Fruit fly (Drosophila melanogaster) whole organism, embryonic: Measurements from ENCODE around the gene CaMKII.

Source experiments
- Abd-B ChIP-seq: fragments of 200-800 bp; sonication (Bioruptor generic); optimal IDR thresholded peaks from 2 replicates; lab custom pipeline; 2018; ENCODE audit warnings: missing biosample characterization, mild to moderate bottlenecking, missing genetic modification characterization, moderate library complexity
- Ada2b ChIP-seq: fragments of 200-800 bp; sonication (Bioruptor generic); IDR thresholded peaks from 2 replicates; pipeline ENCODE4 v1.3.6; 2022; ENCODE audit warnings: missing biosample characterization, missing genetic modification characterization
- Atf6 ChIP-seq: fragments of 200-800 bp; sonication (Bioruptor generic); IDR thresholded peaks from 2 replicates; pipeline ENCODE4 v1.3.6; 2022; ENCODE audit warnings: missing biosample characterization, missing genetic modification characterization
- C15 ChIP-seq: fragments of 200-800 bp; sonication (Bioruptor generic); IDR thresholded peaks from 3 replicates; pipeline ENCODE4 v1.3.6; 2022; ENCODE audit warnings: missing biosample characterization, missing genetic modification characterization
- CG10274 ChIP-seq: fragments of 200-800 bp; sonication (Bioruptor generic); optimal IDR thresholded peaks from 3 replicates; lab custom pipeline; 2017; ENCODE audit warnings: missing biosample characterization, mild to moderate bottlenecking, missing genetic modification characterization
- CG12659 ChIP-seq: fragments of 200-800 bp; sonication (Bioruptor generic); optimal IDR thresholded peaks from 3 replicates; lab custom pipeline; 2017; ENCODE audit warnings: mild to moderate bottlenecking, missing biosample characterization, missing genetic modification reagents, missing genetic modification characterization
- CG12769 ChIP-seq: fragments of 200-800 bp; sonication (Bioruptor generic); optimal IDR thresholded peaks from 2 replicates; lab custom pipeline; 2019; ENCODE audit warnings: missing biosample characterization, mild to moderate bottlenecking, missing genetic modification characterization, moderate library complexity
- CG13894 ChIP-seq: fragments of 200-800 bp; sonication (Bioruptor generic); optimal IDR thresholded peaks from 3 replicates; lab custom pipeline; 2018; ENCODE audit warnings: missing biosample characterization, mild to moderate bottlenecking, missing genetic modification characterization, moderate library complexity
- CG15601 ChIP-seq: fragments of 200-800 bp; sonication (Bioruptor generic); optimal IDR thresholded peaks from 3 replicates; lab custom pipeline; 2019; ENCODE audit warnings: missing biosample characterization, mild to moderate bottlenecking, missing genetic modification characterization, moderate library complexity
- CG16863 ChIP-seq: fragments of 200-800 bp; sonication (Bioruptor generic); optimal IDR thresholded peaks from 3 replicates; lab custom pipeline; 2016; ENCODE audit warnings: missing biosample characterization, missing genetic modification characterization
- CG17186 ChIP-seq: fragments of 200-800 bp; sonication (Bioruptor generic); optimal IDR thresholded peaks from 3 replicates; lab custom pipeline; 2017; ENCODE audit warnings: missing biosample characterization, missing genetic modification reagents, missing genetic modification characterization
- CG17612 ChIP-seq: fragments of 200-800 bp; sonication (Bioruptor generic); IDR thresholded peaks from 2 replicates; pipeline ENCODE4 v1.3.6; 2022; ENCODE audit warnings: missing biosample characterization, missing genetic modification characterization
- CG18764 ChIP-seq: fragments of 200-800 bp; sonication (Bioruptor generic); optimal IDR thresholded peaks from 3 replicates; lab custom pipeline; 2016; ENCODE audit warnings: missing biosample characterization, missing genetic modification characterization
- CG2712 ChIP-seq: fragments of 200-800 bp; optimal IDR thresholded peaks from 3 replicates; lab custom pipeline; 2019; ENCODE audit warnings: missing biosample characterization, mild to moderate bottlenecking, missing genetic modification characterization, moderate library complexity
- CG4328 ChIP-seq: fragments of 200-800 bp; sonication (Bioruptor generic); optimal IDR thresholded peaks from 3 replicates; lab custom pipeline; 2017; ENCODE audit warnings: missing biosample characterization, missing genetic modification reagents, missing genetic modification characterization
- CG7786 ChIP-seq: fragments of 200-800 bp; sonication (Bioruptor generic); optimal IDR thresholded peaks from 2 replicates; lab custom pipeline; 2016; ENCODE audit warnings: missing biosample characterization, missing genetic modification characterization
- CG8944 ChIP-seq: fragments of 200-800 bp; sonication (Bioruptor generic); optimal IDR thresholded peaks from 3 replicates; lab custom pipeline; 2016; ENCODE audit warnings: missing biosample characterization, missing genetic modification characterization
- CrebB ChIP-seq: fragments of 200-800 bp; sonication (Bioruptor generic); optimal IDR thresholded peaks from 3 replicates; lab custom pipeline; 2018; ENCODE audit warnings: missing biosample characterization, mild to moderate bottlenecking, missing genetic modification characterization
- Dref ChIP-seq: fragments of 200-800 bp; sonication (Bioruptor generic); IDR thresholded peaks from 2 replicates; pipeline ENCODE4 v1.3.6; 2022; ENCODE audit warnings: missing biosample characterization, missing genetic modification characterization
- Ets65A ChIP-seq: fragments of 200-800 bp; sonication (Bioruptor generic); peaks from one replicate; lab custom pipeline; 2016; ENCODE audit warnings: missing biosample characterization, missing genetic modification characterization
- GATAe ChIP-seq: fragments of 200-800 bp; sonication (Bioruptor generic); conservative IDR thresholded peaks from 2 replicates; pipeline ENCODE4 v1.3.6; 2022; ENCODE audit warnings: missing biosample characterization, missing genetic modification characterization
- H15 ChIP-seq: fragments of 200-800 bp; sonication (Bioruptor generic); IDR thresholded peaks from 3 replicates; pipeline ENCODE4 v1.3.6; 2022; ENCODE audit warnings: missing biosample characterization, missing genetic modification characterization
- HHEX ChIP-seq: fragments of 200-800 bp; sonication (Bioruptor generic); optimal IDR thresholded peaks from 3 replicates; lab custom pipeline; 2017; ENCODE audit warnings: missing biosample characterization, mild to moderate bottlenecking, missing genetic modification characterization, missing genetic modification reagents
- Hr39 ChIP-seq: fragments of >200 bp; optimal IDR thresholded peaks from 2 replicates; lab custom pipeline; 2017
- Rfx ChIP-seq: fragments of 200-800 bp; sonication (Bioruptor generic); IDR thresholded peaks from 2 replicates; pipeline ENCODE4 v1.3.6; 2022; ENCODE audit warnings: missing biosample characterization, missing genetic modification characterization
- Ssrp ChIP-seq: fragments of 200-800 bp; sonication (Bioruptor generic); optimal IDR thresholded peaks from 2 replicates; lab custom pipeline; 2018; ENCODE audit warnings: missing biosample characterization, mild to moderate bottlenecking, missing genetic modification characterization, moderate library complexity
- TFAM ChIP-seq: fragments of 200-800 bp; sonication (Bioruptor generic); optimal IDR thresholded peaks from 2 replicates; lab custom pipeline; 2017; ENCODE audit warnings: missing biosample characterization, missing genetic modification characterization, inconsistent platforms
- Vsx1 ChIP-seq: fragments of 200-800 bp; sonication (Bioruptor generic); optimal IDR thresholded peaks from 2 replicates; lab custom pipeline; 2017; ENCODE audit warnings: missing biosample characterization, mild to moderate bottlenecking, missing genetic modification characterization, missing genetic modification reagents
- ac ChIP-seq: fragments of 200-800 bp; sonication (Bioruptor generic); optimal IDR thresholded peaks from 3 replicates; lab custom pipeline; 2017; ENCODE audit warnings: missing biosample characterization, mild to moderate bottlenecking, missing genetic modification characterization
- ci ChIP-seq: fragments of 200-800 bp; sonication (Bioruptor generic); IDR thresholded peaks from 3 replicates; pipeline ENCODE4 v1.3.6; 2022; ENCODE audit warnings: missing biosample characterization, missing genetic modification characterization
- crol ChIP-seq: fragments of 200-800 bp; sonication (Bioruptor generic); IDR thresholded peaks from 2 replicates; pipeline ENCODE4 v1.3.6; 2022; ENCODE audit warnings: missing biosample characterization, missing genetic modification characterization
- en ChIP-seq: fragments of 200-800 bp; sonication (Bioruptor generic); optimal IDR thresholded peaks from 2 replicates; lab custom pipeline; 2016; ENCODE audit warnings: missing biosample characterization, missing genetic modification characterization
- fru ChIP-seq: fragments of >200 bp; optimal IDR thresholded peaks from 2 replicates; lab custom pipeline; 2017
- ftz-f1 ChIP-seq: fragments of 200-800 bp; sonication (Bioruptor generic); optimal IDR thresholded peaks from 2 replicates; lab custom pipeline; 2016; ENCODE audit warnings: missing biosample characterization, missing genetic modification characterization
- lov ChIP-seq, 2 experiments: fragments of 200-800 bp in 1 of 2; fragments of >200 bp in 1 of 2; sonication (Bioruptor generic) in 1 of 2; IDR thresholded peaks in 1 of 2; optimal IDR thresholded peaks in 1 of 2; 2 replicates in 1 of 2; 3 replicates in 1 of 2; pipeline versions ENCODE4 v1.3.6 to Lab custom; 2017 to 2022; ENCODE audit warnings: missing biosample characterization in 1 of 2, missing genetic modification characterization in 1 of 2
- mam ChIP-seq: fragments of 200-800 bp; sonication (Bioruptor generic); optimal IDR thresholded peaks from 3 replicates; lab custom pipeline; 2016; ENCODE audit warnings: missing biosample characterization, missing genetic modification characterization
- nmo ChIP-seq: fragments of 200-800 bp; sonication (Bioruptor generic); optimal IDR thresholded peaks from 2 replicates; lab custom pipeline; 2018; ENCODE audit warnings: missing biosample characterization, mild to moderate bottlenecking, missing genetic modification characterization, moderate library complexity
- oc ChIP-seq: fragments of 200-800 bp; sonication (Bioruptor generic); optimal IDR thresholded peaks from 2 replicates; lab custom pipeline; 2018; ENCODE audit warnings: missing biosample characterization, mild to moderate bottlenecking, missing genetic modification characterization, moderate library complexity
- onecut ChIP-seq: fragments of 200-800 bp; sonication (Bioruptor generic); IDR thresholded peaks from 2 replicates; pipeline ENCODE4 v1.3.6; 2022; ENCODE audit warnings: missing biosample characterization, missing genetic modification characterization
- pan ChIP-seq, 4 experiments: fragments of >200 bp in 3 of 4; fragments of 200-800 bp in 1 of 4; sonication (Bioruptor generic) in 1 of 4; optimal IDR thresholded peaks in 3 of 4; IDR thresholded peaks in 1 of 4; 2 replicates each; pipeline versions ENCODE4 v1.3.6 to Lab custom; 2017 to 2022; ENCODE audit warnings: missing biosample characterization in 2 of 4, missing genetic modification characterization in 2 of 4, mixed read lengths in 1 of 4
- row ChIP-seq: fragments of 200-800 bp; sonication (Bioruptor generic); IDR thresholded peaks from 3 replicates; pipeline ENCODE4 v1.3.6; 2022; ENCODE audit warnings: missing biosample characterization, missing genetic modification characterization
- salm ChIP-seq: fragments of 200-800 bp; sonication (Bioruptor generic); optimal IDR thresholded peaks from 2 replicates; lab custom pipeline; 2018; ENCODE audit warnings: missing biosample characterization, mild to moderate bottlenecking, missing genetic modification characterization
- schlank ChIP-seq: fragments of 200-800 bp; sonication (Bioruptor generic); optimal IDR thresholded peaks from 2 replicates; lab custom pipeline; 2018; ENCODE audit warnings: missing biosample characterization, mild to moderate bottlenecking, missing genetic modification characterization
- scrt ChIP-seq: fragments of 200-800 bp; sonication (Bioruptor generic); optimal IDR thresholded peaks from 2 replicates; lab custom pipeline; 2018; ENCODE audit warnings: missing biosample characterization, mild to moderate bottlenecking, missing genetic modification characterization, moderate library complexity
- sqz ChIP-seq: fragments of 200-800 bp; sonication (Bioruptor generic); optimal IDR thresholded peaks from 3 replicates; lab custom pipeline; 2018; ENCODE audit warnings: missing biosample characterization, mild to moderate bottlenecking, missing genetic modification characterization
- sr ChIP-seq: fragments of 200-800 bp; sonication (Bioruptor generic); IDR thresholded peaks from 3 replicates; pipeline ENCODE4 v1.3.6; 2022; ENCODE audit warnings: missing biosample characterization, missing genetic modification characterization
- tll ChIP-seq, 2 experiments: fragments of 200-800 bp in 1 of 2; fragments of >200 bp in 1 of 2; sonication (Bioruptor generic) in 1 of 2; optimal IDR thresholded peaks; 2 replicates each; lab custom pipeline; 2017 to 2019; ENCODE audit warnings: missing biosample characterization in 2 of 2, missing genetic modification characterization in 2 of 2, mild to moderate bottlenecking in 1 of 2, moderate library complexity in 1 of 2
- tup ChIP-seq: fragments of 200-800 bp; sonication (Bioruptor generic); optimal IDR thresholded peaks from 2 replicates; lab custom pipeline; 2016; ENCODE audit warnings: missing biosample characterization, mild to moderate bottlenecking, missing genetic modification characterization, moderate library complexity
- twi ChIP-seq: fragments of 200-800 bp; optimal IDR thresholded peaks from 2 replicates; lab custom pipeline; 2019; ENCODE audit warnings: missing biosample characterization, mild to moderate bottlenecking, missing genetic modification characterization, moderate library complexity
- vfl ChIP-seq: fragments of 200-800 bp; sonication (Bioruptor generic); optimal IDR thresholded peaks from 2 replicates; lab custom pipeline; 2016; ENCODE audit warnings: missing biosample characterization, missing genetic modification characterization

Gene CaMKII

DNA sequence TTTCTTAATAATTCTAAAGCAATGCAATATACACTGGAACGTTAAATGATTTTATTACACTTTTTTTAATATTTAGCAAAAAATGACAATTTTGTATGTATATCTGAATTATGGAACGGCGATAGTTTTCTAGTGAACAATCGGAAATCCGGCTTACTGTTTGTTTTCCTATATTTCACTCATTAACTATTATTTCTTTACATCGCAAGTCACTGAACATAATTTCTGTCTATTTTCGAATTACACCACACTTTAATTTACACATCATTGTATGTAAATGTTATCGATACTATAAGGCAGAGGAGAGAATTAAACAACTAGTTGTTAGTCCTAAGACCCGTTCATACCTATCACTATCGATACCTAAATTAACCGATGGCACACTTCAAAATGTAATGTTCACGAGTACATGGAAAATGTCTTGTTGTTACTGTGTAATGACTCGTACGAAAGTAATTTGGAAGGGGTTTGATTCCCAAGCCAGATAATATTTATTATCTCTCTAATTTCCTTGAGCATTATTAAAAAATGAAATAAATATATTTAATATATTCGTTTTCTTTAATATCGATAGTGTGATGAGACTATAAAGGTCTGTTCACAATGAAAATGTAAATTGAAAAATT, 26.6 kb downstream of the CaMKII start, which contains the start of gene PlexA (continued):
- TF ChIP-seq ci (GFP tag; lab: Robert Waterston, UW) (peak; percentile 92), mam (GFP tag; lab: Kevin White, UChicago) (peak; percentile 80), Vsx1 (no peak), row (GFP tag; lab: Robert Waterston, UW) (peak; percentile 96), CG18764 (GFP tag; lab: Kevin White, UChicago) (peak; percentile 77), Rfx (peak; percentile 97), en (no peak), C15 (peak; percentile 91), CG13894 (peak; percentile 90), onecut (GFP tag; lab: Robert Waterston, UW) (peak; percentile 76), CG12769 (tag; lab: Kevin White, UChicago) (peak; percentile 76), twi (peak; percentile 85), CG4328 (GFP tag; lab: Kevin White, UChicago) (no peak), CrebB (tag; lab: Kevin White, UChicago) (peak; percentile 57), CG7786 (peak; percentile 45), fru (no peak), CG12659 (GFP tag; lab: Kevin White, UChicago) (peak; percentile 87), sr (GFP tag; lab: Robert Waterston, UW) (no peak), nmo (GFP tag; lab: Kevin White, UChicago) (peak; percentile 97), H15 (GFP tag; lab: Robert Waterston, UW) (peak; percentile 94), tll (GFP tag; optimal IDR thresholded peaks at IDR 0.05; lab: Kevin White, UChicago) (no peak), ac (peak; percentile 18), CG17186 (peak; percentile 39), Dref (GFP tag; lab: Robert Waterston, UW) (peak; percentile 81), ftz-f1 (no peak), CG15601 (tag; lab: Kevin White, UChicago) (peak; percentile 77), pan (optimal IDR thresholded peaks at IDR 0.05; lab: Kevin White, UChicago) (no peak), pan (GFP tag; optimal IDR thresholded peaks at IDR 0.05 in 1 of 2, IDR thresholded peaks at IDR 0.05 in 1 of 2) (peak in 1 of 2 experiments; percentile 96), Hr39 (lab: Kevin White, UChicago) (no peak), Atf6 (GFP tag; lab: Robert Waterston, UW) (peak; percentile 82), Abd-B (GFP tag; lab: Kevin White, UChicago) (peak; percentile 99), CG8944 (GFP tag; lab: Kevin White, UChicago) (peak; percentile 55), TFAM (GFP tag; lab: Kevin White, UChicago) (no peak), Ssrp (tag; lab: Kevin White, UChicago) (peak; percentile 94), CG10274 (GFP tag; lab: Kevin White, UChicago) (peak; percentile 40), tup (GFP tag; lab: Kevin White, UChicago) (no peak), vfl (GFP tag; lab: Kevin White, UChicago) (peak; percentile 14), oc (tag; lab: Kevin White, UChicago) (no peak), scrt (GFP tag; lab: Kevin White, UChicago) (peak; percentile 54), schlank (tag; lab: Kevin White, UChicago) (peak; percentile 60), sqz (GFP tag; lab: Kevin White, UChicago) (no peak), Ets65A (GFP tag; lab: Kevin White, UChicago) (peak; percentile 95), CG16863 (GFP tag; lab: Kevin White, UChicago) (peak; percentile 25), GATAe (no peak; the same call in 1 of the 2 replicates), HHEX (GFP tag; lab: Kevin White, UChicago) (peak; percentile 65), salm (tag; lab: Kevin White, UChicago) (peak; percentile 54), CG17612 (peak; percentile 79), crol (GFP tag; lab: Robert Waterston, UW) (no peak), Ada2b (GFP tag; lab: Robert Waterston, UW) (peak; percentile 89), CG2712 (tag; lab: Kevin White, UChicago) (peak; percentile 90), lov (optimal IDR thresholded peaks at IDR 0.05; lab: Kevin White, UChicago) (no peak), lov (GFP tag; IDR thresholded peaks at IDR 0.05; lab: Robert Waterston, UW) (peak; percentile 86; the same call in 1 of the 3 replicates)
